Worm (Caenorhabditis elegans) whole organism, L4 larva: ENCODE results near the gene Y39G8B.7.
A peak's percentile ranks its signal among the peaks of the same experiment; 100 is the strongest.

Source experiments
- D1046.2 ChIP-seq: fragments of 200-800 bp; sonication (Bioruptor generic); IDR thresholded peaks from 2 replicates; pipeline ENCODE4 v1.3.6; 2022; ENCODE audit warnings: missing genetic modification characterization, missing compliant biosample characterization
- F10B5.3 ChIP-seq: sonication (generic microtip); optimal IDR thresholded peaks from 2 replicates; lab custom pipeline; 2016; ENCODE audit warnings: mild to moderate bottlenecking, missing genetic modification characterization, missing compliant biosample characterization
- F44E2.7 ChIP-seq: fragments of 200-800 bp; sonication (Bioruptor generic); IDR thresholded peaks from 2 replicates; pipeline ENCODE4 v2.1.2; 2022; ENCODE audit warnings: missing genetic modification characterization, missing compliant biosample characterization
- F49E8.2 ChIP-seq: sonication (generic microtip); optimal IDR thresholded peaks from 2 replicates; lab custom pipeline; 2016; ENCODE audit warnings: missing compliant biosample characterization, mild to moderate bottlenecking, missing genetic modification characterization, borderline replicate concordance
- T20F7.1 ChIP-seq: fragments of 200-800 bp; sonication (Bioruptor generic); optimal IDR thresholded peaks from 2 replicates; lab custom pipeline; 2018; ENCODE audit warnings: mild to moderate bottlenecking, missing genetic modification characterization, missing compliant biosample characterization
- T26A8.4 ChIP-seq: fragments of 200-800 bp; sonication (Bioruptor generic); IDR thresholded peaks from 2 replicates; pipeline ENCODE4 v1.3.6; 2022; ENCODE audit warnings: missing genetic modification characterization, missing compliant biosample characterization
- Y48G9A.11 ChIP-seq: fragments of 200-800 bp; sonication (Bioruptor generic); IDR thresholded peaks from 2 replicates; pipeline ENCODE4 v1.3.6; 2022; ENCODE audit warnings: missing genetic modification reagents, missing genetic modification characterization, missing compliant biosample characterization
- ZK337.2 ChIP-seq: fragments of 200-800 bp; sonication (Bioruptor generic); IDR thresholded peaks from 2 replicates; pipeline ENCODE4 v1.3.6; 2022; ENCODE audit warnings: missing genetic modification reagents, missing genetic modification characterization, missing compliant biosample characterization
- ZK546.5 ChIP-seq, 2 experiments: sonication (generic microtip); optimal IDR thresholded peaks; 2 replicates each; lab custom pipeline; 2017; ENCODE audit warnings: missing biosample characterization in 2 of 2, missing genetic modification characterization in 2 of 2
- aly-2 ChIP-seq: sonication (generic microtip); optimal IDR thresholded peaks from 2 replicates; lab custom pipeline; 2018; ENCODE audit warnings: missing biosample characterization, missing genetic modification characterization
- ceh-44 ChIP-seq: fragments of 200-800 bp; sonication (Bioruptor generic); IDR thresholded peaks from 2 replicates; pipeline ENCODE4 v1.3.6; 2022; ENCODE audit warnings: missing genetic modification reagents, missing genetic modification characterization, missing compliant biosample characterization
- ceh-62 ChIP-seq: sonication (generic microtip); optimal IDR thresholded peaks from 2 replicates; lab custom pipeline; 2017; ENCODE audit warnings: missing biosample characterization, missing genetic modification characterization
- cey-2 ChIP-seq: sonication (generic microtip); optimal IDR thresholded peaks from 3 replicates; lab custom pipeline; 2017; ENCODE audit warnings: missing genetic modification characterization, mild to moderate bottlenecking, missing compliant biosample characterization, antibody characterized with exemption, borderline replicate concordance; ENCODE audit not compliant: insufficient read depth
- ctbp-1 ChIP-seq: fragments of 200-800 bp; sonication (Bioruptor generic); IDR thresholded peaks from 2 replicates; pipeline ENCODE4 v1.3.6; 2022; ENCODE audit warnings: missing genetic modification reagents, missing genetic modification characterization, missing compliant biosample characterization
- dmd-6 ChIP-seq: fragments of 200-800 bp; sonication (Bioruptor generic); IDR thresholded peaks from 2 replicates; pipeline ENCODE4 v1.3.6; 2022; ENCODE audit warnings: missing genetic modification reagents, missing genetic modification characterization, missing compliant biosample characterization
- dmd-8 ChIP-seq: fragments of 200-800 bp; sonication (Bioruptor generic); IDR thresholded peaks from 2 replicates; pipeline ENCODE4 v1.3.6; 2022; ENCODE audit warnings: missing genetic modification characterization, missing compliant biosample characterization
- dve-1 ChIP-seq: sonication (generic microtip); optimal IDR thresholded peaks from 2 replicates; lab custom pipeline; 2017; ENCODE audit warnings: antibody characterized with exemption, mild to moderate bottlenecking, missing genetic modification characterization, missing compliant biosample characterization; ENCODE audit not compliant: insufficient read depth
- egl-27 ChIP-seq: sonication (generic microtip); optimal IDR thresholded peaks from 3 replicates; lab custom pipeline; 2017; ENCODE audit warnings: missing biosample characterization, missing genetic modification reagents, missing genetic modification characterization
- fkh-10 ChIP-seq: fragments of 150-350 bp; optimal IDR thresholded peaks from 2 replicates; lab custom pipeline; 2014; ENCODE audit warnings: missing biosample characterization, missing genetic modification reagents, missing genetic modification characterization
- fos-1 ChIP-seq: fragments of 150-350 bp; optimal IDR thresholded peaks from 2 replicates; lab custom pipeline; 2014; ENCODE audit warnings: missing biosample characterization, missing genetic modification characterization
- gei-8 ChIP-seq: fragments of 200-800 bp; sonication (Bioruptor generic); optimal IDR thresholded peaks from 2 replicates; lab custom pipeline; 2018; ENCODE audit warnings: mild to moderate bottlenecking, missing genetic modification characterization, missing compliant biosample characterization
- hmg-1.1 ChIP-seq: fragments of 200-800 bp; sonication (Bioruptor generic); IDR thresholded peaks from 2 replicates; pipeline ENCODE4 v1.3.6; 2022; ENCODE audit warnings: missing genetic modification reagents, missing genetic modification characterization, missing compliant biosample characterization
- lin-1 ChIP-seq: fragments of 200-800 bp; sonication (Bioruptor generic); IDR thresholded peaks from 2 replicates; pipeline ENCODE4 v1.3.6; 2022; ENCODE audit warnings: missing genetic modification reagents, missing genetic modification characterization, missing compliant biosample characterization
- lin-13 ChIP-seq: fragments of 150-350 bp; optimal IDR thresholded peaks from 2 replicates; lab custom pipeline; 2014; ENCODE audit warnings: missing biosample characterization, missing genetic modification reagents, missing genetic modification characterization
- lin-38 ChIP-seq: fragments of 200-800 bp; sonication (Bioruptor generic); IDR thresholded peaks from 2 replicates; pipeline ENCODE4 v1.3.6; 2022; ENCODE audit warnings: missing genetic modification reagents, missing genetic modification characterization, missing compliant biosample characterization
- lin-39 ChIP-seq: fragments of 150-350 bp; optimal IDR thresholded peaks from 2 replicates; lab custom pipeline; 2014; ENCODE audit warnings: missing biosample characterization, missing genetic modification reagents, missing genetic modification characterization
- lsy-2 ChIP-seq, 2 experiments: fragments of 150-350 bp in 1 of 2; sonication (generic microtip) in 1 of 2; optimal IDR thresholded peaks; 2 replicates each; lab custom pipeline; 2014 to 2017; ENCODE audit warnings: missing biosample characterization in 2 of 2, missing genetic modification characterization in 2 of 2
- madf-9 ChIP-seq: fragments of 200-800 bp; sonication (Bioruptor generic); conservative IDR thresholded peaks from 2 replicates; pipeline ENCODE4 v1.3.6; 2022; ENCODE audit warnings: missing genetic modification reagents, missing genetic modification characterization, missing compliant biosample characterization
- mdt-29 ChIP-seq: fragments of 200-800 bp; sonication (Bioruptor generic); IDR thresholded peaks from 2 replicates; pipeline ENCODE4 v1.3.6; 2022; ENCODE audit warnings: missing genetic modification reagents, missing genetic modification characterization, missing compliant biosample characterization
- mxl-2 ChIP-seq: fragments of 200-800 bp; sonication (Bioruptor generic); conservative IDR thresholded peaks from 2 replicates; pipeline ENCODE4 v1.3.6; 2022; ENCODE audit warnings: missing genetic modification reagents, missing genetic modification characterization, missing compliant biosample characterization
- mxl-3 ChIP-seq: fragments of 200-800 bp; sonication (Bioruptor generic); optimal IDR thresholded peaks from 2 replicates; lab custom pipeline; 2018; ENCODE audit warnings: mild to moderate bottlenecking, missing genetic modification characterization, missing compliant biosample characterization
- nhr-10 ChIP-seq: fragments of 150-350 bp; optimal IDR thresholded peaks from 2 replicates; lab custom pipeline; 2014; ENCODE audit warnings: missing biosample characterization, missing genetic modification characterization
- nhr-11 ChIP-seq: fragments of 150-350 bp; optimal IDR thresholded peaks from 2 replicates; lab custom pipeline; 2014; ENCODE audit warnings: missing biosample characterization, missing genetic modification characterization
- nhr-237 ChIP-seq: sonication (generic microtip); optimal IDR thresholded peaks from 2 replicates; lab custom pipeline; 2017; ENCODE audit warnings: missing biosample characterization, missing genetic modification characterization
- nhr-42 ChIP-seq: fragments of 200-800 bp; sonication (Bioruptor generic); IDR thresholded peaks from 2 replicates; pipeline ENCODE4 v1.3.6; 2022; ENCODE audit warnings: missing genetic modification characterization, missing compliant biosample characterization
- nhr-48 ChIP-seq: sonication (generic microtip); optimal IDR thresholded peaks from 2 replicates; lab custom pipeline; 2016; ENCODE audit warnings: mild to moderate bottlenecking, missing genetic modification characterization, missing compliant biosample characterization
- nhr-76 ChIP-seq: fragments of 150-350 bp; optimal IDR thresholded peaks from 2 replicates; lab custom pipeline; 2014; ENCODE audit warnings: missing biosample characterization, missing genetic modification characterization
- php-3 ChIP-seq: fragments of 200-800 bp; sonication (Bioruptor generic); IDR thresholded peaks from 2 replicates; pipeline ENCODE4 v1.3.6; 2022; ENCODE audit warnings: missing genetic modification reagents, missing genetic modification characterization, missing compliant biosample characterization
- saeg-2 ChIP-seq: fragments of 200-800 bp; sonication (Bioruptor generic); IDR thresholded peaks from 2 replicates; pipeline ENCODE4 v1.3.6; 2022; ENCODE audit warnings: missing genetic modification reagents, missing genetic modification characterization, missing compliant biosample characterization
- sdz-12 ChIP-seq: fragments of 200-800 bp; sonication (Bioruptor generic); optimal IDR thresholded peaks from 2 replicates; lab custom pipeline; 2018; ENCODE audit warnings: mild to moderate bottlenecking, missing genetic modification characterization, missing compliant biosample characterization
- set-16 ChIP-seq: fragments of 200-800 bp; sonication (Bioruptor generic); IDR thresholded peaks from 2 replicates; pipeline ENCODE4 v1.3.6; 2022; ENCODE audit warnings: missing genetic modification reagents, missing genetic modification characterization, missing compliant biosample characterization
- snpc-1.2 ChIP-seq: fragments of 200-800 bp; sonication (Bioruptor generic); IDR thresholded peaks from 2 replicates; pipeline ENCODE4 v1.3.6; 2022; ENCODE audit warnings: missing genetic modification reagents, missing genetic modification characterization, missing compliant biosample characterization
- spr-1 ChIP-seq: sonication (generic microtip); optimal IDR thresholded peaks from 2 replicates; lab custom pipeline; 2016; ENCODE audit warnings: mild to moderate bottlenecking, missing genetic modification characterization, missing compliant biosample characterization
- tag-97 ChIP-seq: fragments of 200-800 bp; sonication (Bioruptor generic); IDR thresholded peaks from 2 replicates; pipeline ENCODE4 v1.3.6; 2022; ENCODE audit warnings: missing genetic modification characterization, missing compliant biosample characterization
- tra-1 ChIP-seq: fragments of 200-800 bp; sonication (Bioruptor generic); IDR thresholded peaks from 2 replicates; pipeline ENCODE4 v1.3.6; 2022; ENCODE audit warnings: missing genetic modification reagents, missing genetic modification characterization, missing compliant biosample characterization
- unc-130 ChIP-seq: sonication (generic microtip); optimal IDR thresholded peaks from 2 replicates; lab custom pipeline; 2016; ENCODE audit warnings: missing genetic modification reagents, missing genetic modification characterization, missing compliant biosample characterization
- unc-39 ChIP-seq: sonication (generic microtip); optimal IDR thresholded peaks from 2 replicates; lab custom pipeline; 2017; ENCODE audit warnings: missing biosample characterization, missing genetic modification characterization
- unc-62 ChIP-seq, 3 experiments: fragments of 150-350 bp in 1 of 3; sonication (generic microtip); optimal IDR thresholded peaks in 2 of 3; peaks in 1 of 3; 1 replicate in 1 of 3; 2 replicates in 2 of 3; lab custom pipeline; 2014 to 2017; ENCODE audit warnings: missing biosample characterization in 3 of 3, missing genetic modification characterization in 3 of 3, missing genetic modification reagents in 3 of 3, missing genotype in 1 of 3
- zag-1 ChIP-seq: fragments of 150-350 bp; optimal IDR thresholded peaks from 2 replicates; lab custom pipeline; 2014; ENCODE audit warnings: missing biosample characterization, missing genetic modification characterization
- zip-2 ChIP-seq: fragments of 150-350 bp; optimal IDR thresholded peaks from 2 replicates; lab custom pipeline; 2014; ENCODE audit warnings: missing biosample characterization, missing genetic modification characterization

Gene Y39G8B.7

ce11 chrII:13956529-13956928 is 38.3 kb downstream of the Y39G8B.7 start (continued):
- no peak for TF ChIP-seq zip-2
- TF ChIP-seq fkh-10 (GFP tag; lab: Kevin White, UChicago): no peak
- no peak for TF ChIP-seq nhr-11 (tag; lab: Kevin White, UChicago)
- no peak for TF ChIP-seq gei-8 (GFP tag; lab: Kevin White, UChicago)
- TF ChIP-seq spr-1: no peak
- no peak for TF ChIP-seq unc-130
- TF ChIP-seq Y48G9A.11 (GFP tag; lab: Robert Waterston, UW): no peak
- TF ChIP-seq lin-39: no peak
- peak; percentile 41; the same call in 1 of the 2 replicates for TF ChIP-seq lin-1
- peak; percentile 72; the same call in 1 of the 2 replicates for TF ChIP-seq saeg-2 (GFP tag; lab: Robert Waterston, UW)
- peak; percentile 31 for TF ChIP-seq mxl-3 (GFP tag; lab: Kevin White, UChicago)
- no peak for TF ChIP-seq nhr-76 (tag; lab: Kevin White, UChicago)
- peak; percentile 18 for TF ChIP-seq nhr-48 (tag; lab: Kevin White, UChicago)
- TF ChIP-seq ceh-62 (tag; lab: Kevin White, UChicago): no peak
- no peak for TF ChIP-seq egl-27 (tag; lab: Kevin White, UChicago)
- no peak for TF ChIP-seq T26A8.4 (GFP tag; lab: Robert Waterston, UW)
- no peak for TF ChIP-seq mxl-2 (GFP tag; lab: Robert Waterston, UW)
- TF ChIP-seq ZK337.2 (GFP tag; lab: Robert Waterston, UW): no peak
- TF ChIP-seq unc-62 (GFP tag; optimal IDR thresholded peaks at IDR 0.05 in 1 of 2; lab: Kevin White, UChicago): peak in 1 of 2 experiments; percentile 42
- no peak for TF ChIP-seq unc-62 (tag; optimal IDR thresholded peaks at IDR 0.05; lab: Kevin White, UChicago)
- peak; percentile 86 for TF ChIP-seq php-3
- no peak for TF ChIP-seq dmd-8 (GFP tag; lab: Robert Waterston, UW)
- peak; percentile 76 for TF ChIP-seq dve-1 (tag; lab: Kevin White, UChicago)
- no peak for TF ChIP-seq ZK546.5 (tag; optimal IDR thresholded peaks at IDR 0.05; lab: Kevin White, UChicago)
- no peak for TF ChIP-seq snpc-1.2 (GFP tag; lab: Robert Waterston, UW)
- TF ChIP-seq F10B5.3: no peak
- TF ChIP-seq nhr-10 (tag; lab: Kevin White, UChicago): no peak
- TF ChIP-seq sdz-12 (GFP tag; lab: Kevin White, UChicago): no peak
- TF ChIP-seq nhr-42 (GFP tag; lab: Robert Waterston, UW): peak; percentile 51; the same call in 1 of the 2 replicates
- TF ChIP-seq mdt-29: no peak
- no peak for TF ChIP-seq tag-97 (GFP tag; lab: Robert Waterston, UW)
- TF ChIP-seq F49E8.2 (tag; lab: Kevin White, UChicago): no peak
- TF ChIP-seq ceh-44: no peak
- TF ChIP-seq zag-1 (tag; lab: Kevin White, UChicago): no peak
- no peak for TF ChIP-seq D1046.2 (GFP tag; lab: Robert Waterston, UW)
- TF ChIP-seq unc-39 (tag; lab: Kevin White, UChicago): no peak
- TF ChIP-seq nhr-237 (tag; lab: Kevin White, UChicago): no peak
- TF ChIP-seq fos-1 (tag; lab: Kevin White, UChicago): no peak
- TF ChIP-seq dmd-6 (GFP tag; lab: Robert Waterston, UW): peak; percentile 91
- TF ChIP-seq lin-13 (GFP tag; lab: Kevin White, UChicago): no peak
- TF ChIP-seq set-16 (GFP tag; lab: Robert Waterston, UW): no peak
- TF ChIP-seq lin-38 (GFP tag; lab: Robert Waterston, UW): peak; percentile 69
- no peak for TF ChIP-seq hmg-1.1 (GFP tag; lab: Robert Waterston, UW)
- peak; percentile 61; the same call in 1 of the 2 replicates for TF ChIP-seq tra-1 (GFP tag; lab: Robert Waterston, UW)
- no peak for TF ChIP-seq ctbp-1 (GFP tag; lab: Robert Waterston, UW)
- no peak for TF ChIP-seq aly-2
- TF ChIP-seq T20F7.1 (GFP tag; lab: Kevin White, UChicago): no peak
- no peak for TF ChIP-seq cey-2 (tag; lab: Kevin White, UChicago)
- peak in 1 of 2 experiments; percentile 48 for TF ChIP-seq lsy-2 (tag; optimal IDR thresholded peaks at IDR 0.05; lab: Kevin White, UChicago)
- TF ChIP-seq madf-9 (GFP tag; lab: Robert Waterston, UW): no peak
- no peak for TF ChIP-seq F44E2.7 (GFP tag; lab: Robert Waterston, UW)
